Worm (Caenorhabditis elegans) whole organism, late embryonic: Measurements from ENCODE around the gene Y54F10BM.21.

Experiments used
- C38D4.7 ChIP-seq: fragments of 200-800 bp; sonication (Bioruptor generic); optimal IDR thresholded peaks from 2 replicates; lab custom pipeline; 2018; ENCODE audit warnings: mild to moderate bottlenecking, missing genetic modification characterization, moderate library complexity, missing compliant biosample characterization
- F13H6.1 ChIP-seq: sonication (generic microtip); optimal IDR thresholded peaks from 2 replicates; lab custom pipeline; 2016; ENCODE audit warnings: missing genetic modification characterization, missing compliant biosample characterization
- T23F11.4 ChIP-seq: fragments of 200-800 bp; sonication (Bioruptor generic); optimal IDR thresholded peaks from 2 replicates; lab custom pipeline; 2018; ENCODE audit warnings: mild to moderate bottlenecking, missing genetic modification characterization, missing compliant biosample characterization
- ceh-2 ChIP-seq: sonication (generic microtip); optimal IDR thresholded peaks from 2 replicates; lab custom pipeline; 2016; ENCODE audit warnings: missing genotype, missing genetic modification characterization, missing compliant biosample characterization
- ceh-30 ChIP-seq: fragments of 150-350 bp; optimal IDR thresholded peaks from 2 replicates; lab custom pipeline; 2014; ENCODE audit warnings: missing biosample characterization, missing genetic modification characterization
- ceh-31 ChIP-seq: sonication (generic microtip); optimal IDR thresholded peaks from 2 replicates; lab custom pipeline; 2016; ENCODE audit warnings: missing genetic modification characterization, missing compliant biosample characterization
- ceh-34 ChIP-seq: sonication (generic microtip); optimal IDR thresholded peaks from 2 replicates; lab custom pipeline; 2016; ENCODE audit warnings: mild to moderate bottlenecking, missing genetic modification characterization, missing compliant biosample characterization
- ceh-48 ChIP-seq: sonication (generic microtip); optimal IDR thresholded peaks from 2 replicates; lab custom pipeline; 2016; ENCODE audit warnings: missing genetic modification characterization, inconsistent platforms, missing compliant biosample characterization
- ceh-6 ChIP-seq: fragments of 200-800 bp; sonication (Bioruptor generic); optimal IDR thresholded peaks from 2 replicates; lab custom pipeline; 2018; ENCODE audit warnings: mild to moderate bottlenecking, missing genetic modification characterization, missing compliant biosample characterization
- che-1 ChIP-seq: sonication (generic microtip); optimal IDR thresholded peaks from 2 replicates; lab custom pipeline; 2016; ENCODE audit warnings: mild to moderate bottlenecking, missing genetic modification characterization, missing compliant biosample characterization
- dmd-4 ChIP-seq: sonication (generic microtip); optimal IDR thresholded peaks from 2 replicates; lab custom pipeline; 2016; ENCODE audit warnings: borderline replicate concordance, missing genetic modification characterization, missing compliant biosample characterization
- elt-2 ChIP-seq: sonication (generic microtip); optimal IDR thresholded peaks from 2 replicates; lab custom pipeline; 2016; ENCODE audit warnings: missing genetic modification reagents, missing genetic modification characterization, missing compliant biosample characterization
- elt-4 ChIP-seq: sonication (generic microtip); optimal IDR thresholded peaks from 2 replicates; lab custom pipeline; 2016; ENCODE audit warnings: missing genetic modification characterization, missing compliant biosample characterization
- ets-4 ChIP-seq: sonication (generic microtip); optimal IDR thresholded peaks from 2 replicates; lab custom pipeline; 2016; ENCODE audit warnings: missing genetic modification characterization, missing compliant biosample characterization
- eyg-1 ChIP-seq: sonication (generic microtip); optimal IDR thresholded peaks from 2 replicates; lab custom pipeline; 2016; ENCODE audit warnings: missing genotype, missing genetic modification characterization, missing compliant biosample characterization
- fax-1 ChIP-seq: sonication (generic microtip); optimal IDR thresholded peaks from 2 replicates; lab custom pipeline; 2016; ENCODE audit warnings: missing genotype, missing genetic modification characterization, missing compliant biosample characterization
- fkh-10 ChIP-seq: fragments of 150-350 bp; optimal IDR thresholded peaks from 2 replicates; lab custom pipeline; 2014; ENCODE audit warnings: missing biosample characterization, missing genetic modification reagents, missing genetic modification characterization
- gmeb-2 ChIP-seq: sonication (generic microtip); optimal IDR thresholded peaks from 2 replicates; lab custom pipeline; 2016; ENCODE audit warnings: missing genetic modification characterization, inconsistent platforms, missing compliant biosample characterization
- hlh-15 ChIP-seq: sonication (generic microtip); optimal IDR thresholded peaks from 2 replicates; lab custom pipeline; 2016; ENCODE audit warnings: missing genetic modification characterization, missing compliant biosample characterization
- hlh-30 ChIP-seq: sonication (generic microtip); optimal IDR thresholded peaks from 2 replicates; lab custom pipeline; 2017; ENCODE audit warnings: antibody characterized with exemption, missing genetic modification characterization, missing compliant biosample characterization; ENCODE audit not compliant: insufficient read depth
- lim-6 ChIP-seq: sonication (generic microtip); optimal IDR thresholded peaks from 2 replicates; lab custom pipeline; 2016; ENCODE audit warnings: missing genetic modification characterization, missing compliant biosample characterization
- madf-2 ChIP-seq: sonication (generic microtip); optimal IDR thresholded peaks from 2 replicates; lab custom pipeline; 2017; ENCODE audit warnings: missing genetic modification characterization, missing compliant biosample characterization
- mec-3 ChIP-seq: sonication (generic microtip); optimal IDR thresholded peaks from 2 replicates; lab custom pipeline; 2016; ENCODE audit warnings: borderline replicate concordance, missing genetic modification characterization, missing compliant biosample characterization
- nfya-1 ChIP-seq: sonication (generic microtip); optimal IDR thresholded peaks from 2 replicates; lab custom pipeline; 2017; ENCODE audit warnings: missing genetic modification characterization, mild to moderate bottlenecking, missing compliant biosample characterization, antibody characterized with exemption, moderate library complexity
- nhr-11 ChIP-seq: fragments of 150-350 bp; optimal IDR thresholded peaks from 2 replicates; lab custom pipeline; 2014; ENCODE audit warnings: missing biosample characterization, missing genetic modification characterization
- npax-4 ChIP-seq: sonication (generic microtip); optimal IDR thresholded peaks from 2 replicates; lab custom pipeline; 2016; ENCODE audit warnings: missing genetic modification characterization, missing compliant biosample characterization
- odd-2 ChIP-seq: sonication (generic microtip); optimal IDR thresholded peaks from 2 replicates; lab custom pipeline; 2017; ENCODE audit warnings: antibody characterized with exemption, mild to moderate bottlenecking, missing genetic modification characterization, missing compliant biosample characterization
- pqm-1 ChIP-seq: sonication (generic microtip); optimal IDR thresholded peaks from 2 replicates; lab custom pipeline; 2016; ENCODE audit warnings: missing genetic modification characterization, missing compliant biosample characterization
- ref-2 ChIP-seq: sonication (generic microtip); optimal IDR thresholded peaks from 2 replicates; lab custom pipeline; 2016; ENCODE audit warnings: missing genetic modification characterization, missing compliant biosample characterization
- rnt-1 ChIP-seq: sonication (generic microtip); optimal IDR thresholded peaks from 2 replicates; lab custom pipeline; 2016; ENCODE audit warnings: missing genetic modification characterization, missing compliant biosample characterization
- syd-9 ChIP-seq: sonication (generic microtip); optimal IDR thresholded peaks from 2 replicates; lab custom pipeline; 2016; ENCODE audit warnings: mild to moderate bottlenecking, missing genetic modification characterization, moderate library complexity, missing compliant biosample characterization
- tbx-7 ChIP-seq: sonication (generic microtip); optimal IDR thresholded peaks from 2 replicates; lab custom pipeline; 2016; ENCODE audit warnings: missing genotype, missing genetic modification characterization, missing compliant biosample characterization
- ttx-3 ChIP-seq: sonication (generic microtip); optimal IDR thresholded peaks from 2 replicates; lab custom pipeline; 2016; ENCODE audit warnings: missing genetic modification reagents, missing genetic modification characterization, missing compliant biosample characterization
- unc-3 ChIP-seq, 2 experiments: fragments of 200-800 bp in 1 of 2; sonication (Bioruptor generic) in 1 of 2; sonication (generic microtip) in 1 of 2; conservative IDR thresholded peaks in 1 of 2; optimal IDR thresholded peaks in 1 of 2; 2 replicates each; pipeline versions ENCODE4 v1.3.6 to Lab custom; 2016 to 2022; ENCODE audit warnings: missing compliant biosample characterization in 2 of 2, missing genetic modification characterization in 2 of 2, missing genetic modification reagents in 1 of 2
- unc-55 ChIP-seq: sonication (generic microtip); optimal IDR thresholded peaks from 2 replicates; lab custom pipeline; 2017; ENCODE audit warnings: missing biosample characterization, missing genetic modification reagents, missing genetic modification characterization
- unc-86 ChIP-seq: sonication (generic microtip); optimal IDR thresholded peaks from 2 replicates; lab custom pipeline; 2016; ENCODE audit warnings: missing genetic modification characterization, missing compliant biosample characterization

Y54F10BM.21 gene

DNA sequence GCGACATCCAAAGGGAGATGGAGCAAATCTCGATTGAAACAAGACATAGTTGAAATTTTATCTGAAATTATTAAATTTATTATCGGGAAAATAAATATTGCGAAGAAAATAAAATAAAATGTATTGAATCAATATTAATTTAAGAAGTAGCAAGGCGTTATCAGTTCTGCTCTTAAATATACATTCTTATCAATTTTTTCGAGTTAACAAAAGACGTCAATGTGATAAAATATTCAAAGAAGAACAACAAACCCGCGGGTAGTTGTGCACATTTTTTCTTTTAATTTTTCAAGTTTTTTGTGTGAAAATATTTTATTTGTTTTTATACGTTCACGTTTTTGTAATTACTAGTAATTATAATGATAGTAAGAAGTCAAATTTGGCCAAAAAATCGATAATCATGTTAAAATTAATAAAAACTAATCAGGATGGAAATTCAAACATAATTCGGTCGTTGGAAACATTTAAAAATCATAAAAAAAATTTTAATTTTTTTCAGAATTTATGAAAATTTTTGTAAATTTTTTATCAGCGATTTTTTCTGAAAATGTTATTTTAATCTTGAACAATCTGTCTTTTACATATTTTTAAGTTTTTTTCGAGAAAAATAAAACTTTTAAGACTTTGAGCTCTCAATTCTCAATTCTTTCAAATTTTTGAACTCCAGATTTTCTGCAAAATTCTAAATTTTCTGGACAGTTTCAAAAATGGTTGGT is 10.8 kb upstream of the Y54F10BM.21 start, which contains the start of gene fbxa-9:
Gene fbxa-9, plus strand, starts transcription at position 666 of the 716 bp plus-strand sequence.
- peak; percentile 79 for TF ChIP-seq elt-2 (tag; lab: Kevin White, UChicago)
- TF ChIP-seq dmd-4 (tag; lab: Kevin White, UChicago), result no peak
- TF ChIP-seq, all 69 proteins: peak for 1

DNA sequence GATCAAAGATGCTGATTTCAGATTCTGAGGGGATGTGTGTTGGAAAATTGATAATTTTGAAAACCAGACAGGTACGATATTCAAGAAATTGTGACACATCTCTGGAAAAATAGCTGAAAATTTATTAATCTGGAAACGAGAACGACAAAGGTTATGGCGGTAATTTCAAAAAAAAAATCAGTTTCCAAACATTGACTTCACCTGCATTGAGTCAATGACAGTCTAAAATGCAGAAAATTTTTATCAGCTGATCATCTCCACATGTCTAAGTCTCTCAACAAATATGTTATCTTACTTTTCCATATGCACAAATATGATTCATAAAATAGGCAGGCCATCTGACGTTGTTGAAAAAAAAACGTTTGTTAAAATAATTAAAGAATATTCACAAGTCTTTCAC is 4.9 kb upstream of the Y54F10BM.21 start, which contains the start of gene fbxa-48:
Gene fbxa-48, minus strand, starts transcription at position 101 of the 400 bp plus-strand sequence.
- TF ChIP-seq rnt-1 (tag; lab: Kevin White, UChicago), result no peak
- no peak for TF ChIP-seq nhr-11 (tag; lab: Kevin White, UChicago)
- no peak for TF ChIP-seq tbx-7 (tag; lab: Kevin White, UChicago)
- TF ChIP-seq odd-2, result no peak
- no peak for TF ChIP-seq npax-4 (tag; lab: Kevin White, UChicago)
- no peak for TF ChIP-seq gmeb-2 (tag; lab: Kevin White, UChicago)
- no peak for TF ChIP-seq fax-1
- no peak for TF ChIP-seq madf-2 (tag; lab: Kevin White, UChicago)
- no peak for TF ChIP-seq ceh-30 (tag; lab: Kevin White, UChicago)
- TF ChIP-seq hlh-30, result no peak
- TF ChIP-seq unc-3 (GFP tag; conservative IDR thresholded peaks at IDR 0.05; lab: Robert Waterston, UW), result no peak
- TF ChIP-seq unc-3 (tag; optimal IDR thresholded peaks at IDR 0.05; lab: Kevin White, UChicago), result no peak
- TF ChIP-seq pqm-1, result no peak
- no peak for TF ChIP-seq F13H6.1
- TF ChIP-seq ceh-34 (tag; lab: Kevin White, UChicago), result no peak
- no peak for TF ChIP-seq ceh-2
- TF ChIP-seq, all 69 proteins: peak for 0

DNA sequence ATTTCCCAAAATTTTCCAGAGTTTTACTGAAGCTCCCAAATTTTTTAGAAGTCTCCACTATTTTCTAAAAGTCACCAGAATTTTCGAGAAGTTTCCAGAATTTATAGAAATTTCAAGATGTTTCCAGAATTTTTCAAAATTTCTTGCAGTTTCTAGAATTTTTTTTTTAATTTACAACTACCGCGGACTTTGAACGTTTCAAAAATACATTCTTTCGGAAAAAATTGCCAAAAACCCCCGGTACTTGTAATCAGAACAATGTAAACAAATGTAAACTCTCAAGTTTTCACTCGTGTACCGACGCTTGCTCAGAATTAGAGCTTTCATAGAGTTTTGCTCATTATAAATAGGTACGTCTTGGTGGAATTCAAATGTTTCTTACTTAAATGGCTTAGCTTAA is 4.2 kb upstream of the Y54F10BM.21 start, which contains the start of gene fbxa-39:
Gene fbxa-39, plus strand, starts transcription at position 301 of the 400 bp plus-strand sequence.
- TF ChIP-seq unc-55 (GFP tag; lab: Kevin White, UChicago) (no peak), fkh-10 (GFP tag; lab: Kevin White, UChicago) (no peak), pqm-1 (no peak), tbx-7 (tag; lab: Kevin White, UChicago) (no peak), mec-3 (tag; lab: Kevin White, UChicago) (no peak), hlh-15 (no peak), T23F11.4 (GFP tag; lab: Kevin White, UChicago) (no peak), madf-2 (tag; lab: Kevin White, UChicago) (no peak), ceh-48 (tag; lab: Kevin White, UChicago) (no peak), syd-9 (tag; lab: Kevin White, UChicago) (no peak), lim-6 (tag; lab: Kevin White, UChicago) (no peak), ttx-3 (tag; lab: Kevin White, UChicago) (no peak), elt-2 (tag; lab: Kevin White, UChicago) (no peak), nfya-1 (no peak)

DNA sequence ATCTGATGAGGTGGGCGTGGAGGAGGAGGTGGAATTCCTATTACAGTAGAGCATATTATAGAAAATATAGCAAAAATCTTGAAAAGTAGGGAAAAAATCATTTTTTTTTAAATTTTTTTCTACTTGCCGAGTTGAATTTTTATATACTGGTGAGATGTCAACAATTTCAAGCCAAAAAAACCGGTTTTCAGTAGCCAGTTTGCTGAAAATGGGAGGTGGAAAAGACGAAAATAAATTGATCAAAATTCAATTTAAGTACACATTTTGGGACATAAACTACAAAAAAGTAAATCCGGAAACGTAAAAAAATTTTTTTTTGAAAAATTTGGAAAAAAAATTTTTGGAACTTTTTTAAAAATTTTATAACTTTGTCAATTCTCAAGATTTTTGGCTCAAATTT is 2.5 kb downstream of the Y54F10BM.21 start, which contains the start of gene Y54F10BM.23:
Gene Y54F10BM.23, minus strand, starts transcription at position 101 of the 400 bp plus-strand sequence.
- TF ChIP-seq ceh-34 (tag; lab: Kevin White, UChicago), result no peak
- TF ChIP-seq ets-4 (tag; lab: Kevin White, UChicago), result no peak

DNA sequence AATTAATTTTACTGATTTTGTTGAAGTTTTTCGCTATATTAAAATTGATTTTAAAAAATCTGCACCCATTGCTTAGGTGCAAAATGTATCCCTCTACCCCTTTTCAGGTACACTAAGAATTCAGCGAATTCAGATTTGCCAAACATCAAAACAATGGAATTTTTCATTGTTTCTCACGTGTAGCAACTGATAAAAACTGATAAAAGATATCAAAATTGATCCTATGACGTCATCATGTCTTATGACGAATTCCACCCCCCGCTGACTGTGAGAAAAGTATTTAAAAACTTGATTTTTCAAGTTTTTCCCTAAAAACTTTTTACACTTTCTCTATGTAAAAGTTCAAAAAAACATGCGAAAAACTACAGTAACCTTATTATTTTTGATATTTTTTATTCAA is 3.6 kb downstream of the Y54F10BM.21 start, which contains the start of gene Y54F10BM.22:
Gene Y54F10BM.22, plus strand, starts transcription at position 331 of the 400 bp plus-strand sequence.
- TF ChIP-seq tbx-7 (tag; lab: Kevin White, UChicago) (no peak), unc-3 (GFP tag; conservative IDR thresholded peaks at IDR 0.05; lab: Robert Waterston, UW) (no peak), unc-3 (tag; optimal IDR thresholded peaks at IDR 0.05; lab: Kevin White, UChicago) (no peak), ceh-30 (tag; lab: Kevin White, UChicago) (no peak), eyg-1 (tag; lab: Kevin White, UChicago) (no peak), lim-6 (tag; lab: Kevin White, UChicago) (no peak), ref-2 (no peak), hlh-15 (no peak), C38D4.7 (GFP tag; lab: Kevin White, UChicago) (no peak), che-1 (tag; lab: Kevin White, UChicago) (no peak), elt-4 (no peak), ceh-2 (no peak), ceh-31 (tag; lab: Kevin White, UChicago) (no peak), ceh-6 (no peak), unc-86 (no peak)
